Fruit fly (Drosophila melanogaster) whole organism, embryonic: ENCODE data around the gene CG43760.

ENCODE experiments used
- ATbp ChIP-seq: fragments of 200-800 bp; sonication (Bioruptor generic); optimal IDR thresholded peaks from 2 replicates; lab custom pipeline; 2017; ENCODE audit warnings: missing biosample characterization, mild to moderate bottlenecking, missing genetic modification characterization, missing genetic modification reagents
- CG11398 ChIP-seq: fragments of 200-800 bp; sonication (Bioruptor generic); optimal IDR thresholded peaks from 2 replicates; lab custom pipeline; 2016; ENCODE audit warnings: missing biosample characterization, missing genetic modification characterization
- CG11456 ChIP-seq: fragments of 200-800 bp; sonication (Bioruptor generic); IDR thresholded peaks from 3 replicates; pipeline ENCODE4 v1.3.6; 2022; ENCODE audit warnings: missing biosample characterization, missing genetic modification characterization
- CG11560 ChIP-seq: fragments of 200-800 bp; sonication (Bioruptor generic); IDR thresholded peaks from 3 replicates; pipeline ENCODE4 v1.3.6; 2022; ENCODE audit warnings: missing biosample characterization, missing genetic modification characterization
- CG11696 ChIP-seq: fragments of 200-800 bp; sonication (Bioruptor generic); IDR thresholded peaks from 2 replicates; pipeline ENCODE4 v1.3.6; 2022; ENCODE audit warnings: missing biosample characterization, missing genetic modification characterization
- CG12219 ChIP-seq: fragments of 200-800 bp; sonication (Bioruptor generic); optimal IDR thresholded peaks from 3 replicates; lab custom pipeline; 2018; ENCODE audit warnings: missing biosample characterization, mild to moderate bottlenecking, missing genetic modification characterization
- CG13296 ChIP-seq: fragments of 200-800 bp; sonication (Bioruptor generic); optimal IDR thresholded peaks from 3 replicates; lab custom pipeline; 2018; ENCODE audit warnings: missing biosample characterization, mild to moderate bottlenecking, missing genetic modification characterization
- CG13624 ChIP-seq: fragments of 200-800 bp; sonication (Bioruptor generic); optimal IDR thresholded peaks from 2 replicates; lab custom pipeline; 2016; ENCODE audit warnings: missing biosample characterization, missing genetic modification characterization
- CG1792 ChIP-seq: fragments of 200-800 bp; sonication (Bioruptor generic); optimal IDR thresholded peaks from 2 replicates; lab custom pipeline; 2016; ENCODE audit warnings: missing biosample characterization, missing genetic modification characterization
- CG2116 ChIP-seq: fragments of 200-800 bp; sonication (Bioruptor generic); optimal IDR thresholded peaks from 3 replicates; lab custom pipeline; 2018; ENCODE audit warnings: missing biosample characterization, mild to moderate bottlenecking, missing genetic modification characterization
- CG2889 ChIP-seq: fragments of 200-800 bp; sonication (Bioruptor generic); IDR thresholded peaks from 3 replicates; pipeline ENCODE4 v1.3.6; 2022; ENCODE audit warnings: missing biosample characterization, missing genetic modification characterization
- CG31441 ChIP-seq: fragments of 200-800 bp; sonication (Bioruptor generic); IDR thresholded peaks from 2 replicates; pipeline ENCODE4 v1.3.6; 2022; ENCODE audit warnings: missing biosample characterization, missing genetic modification characterization
- CG32767 ChIP-seq: fragments of 200-800 bp; sonication (Bioruptor generic); IDR thresholded peaks from 2 replicates; pipeline ENCODE4 v1.3.6; 2022; ENCODE audit warnings: missing biosample characterization, missing genetic modification characterization
- CG3281 ChIP-seq: fragments of 200-800 bp; sonication (Bioruptor generic); optimal IDR thresholded peaks from 3 replicates; lab custom pipeline; 2017; ENCODE audit warnings: missing biosample characterization, mild to moderate bottlenecking, missing genetic modification characterization
- CG3407 ChIP-seq: fragments of 200-800 bp; sonication (Bioruptor generic); optimal IDR thresholded peaks from 2 replicates; lab custom pipeline; 2018; ENCODE audit warnings: missing biosample characterization, mild to moderate bottlenecking, missing genetic modification characterization
- CG4282 ChIP-seq: fragments of 200-800 bp; sonication (Bioruptor generic); optimal IDR thresholded peaks from 2 replicates; lab custom pipeline; 2016; ENCODE audit warnings: missing biosample characterization, missing genetic modification characterization
- CG4360 ChIP-seq: fragments of 200-800 bp; sonication (Bioruptor generic); IDR thresholded peaks from 2 replicates; pipeline ENCODE4 v1.3.6; 2022; ENCODE audit warnings: missing biosample characterization, missing genetic modification characterization
- CG4707 ChIP-seq: fragments of 200-800 bp; sonication (Bioruptor generic); optimal IDR thresholded peaks from 2 replicates; lab custom pipeline; 2018; ENCODE audit warnings: missing biosample characterization, mild to moderate bottlenecking, missing genetic modification characterization, moderate library complexity
- CG4854 ChIP-seq: fragments of 200-800 bp; sonication (Bioruptor generic); optimal IDR thresholded peaks from 2 replicates; lab custom pipeline; 2016; ENCODE audit warnings: missing biosample characterization, missing genetic modification characterization, inconsistent platforms
- CG7271 ChIP-seq: fragments of 200-800 bp; sonication (Bioruptor generic); optimal IDR thresholded peaks from 2 replicates; lab custom pipeline; 2018; ENCODE audit warnings: missing biosample characterization, mild to moderate bottlenecking, missing genetic modification characterization, moderate library complexity
- CG7987 ChIP-seq: fragments of 200-800 bp; sonication (Bioruptor generic); optimal IDR thresholded peaks from 2 replicates; lab custom pipeline; 2018; ENCODE audit warnings: missing biosample characterization, mild to moderate bottlenecking, missing genetic modification characterization, moderate library complexity
- CG9727 ChIP-seq: fragments of 200-800 bp; sonication (Bioruptor generic); optimal IDR thresholded peaks from 3 replicates; lab custom pipeline; 2017; ENCODE audit warnings: missing biosample characterization, mild to moderate bottlenecking, missing genetic modification characterization
- D19B ChIP-seq: fragments of 200-800 bp; sonication (Bioruptor generic); optimal IDR thresholded peaks from 2 replicates; lab custom pipeline; 2017; ENCODE audit warnings: missing biosample characterization, mild to moderate bottlenecking, missing genetic modification characterization
- Dbx ChIP-seq: fragments of 200-800 bp; sonication (Bioruptor generic); IDR thresholded peaks from 3 replicates; pipeline ENCODE4 v1.3.6; 2022; ENCODE audit warnings: missing biosample characterization, missing genetic modification characterization
- Dip3 ChIP-seq: fragments of 200-800 bp; sonication (Bioruptor generic); optimal IDR thresholded peaks from 3 replicates; lab custom pipeline; 2016; ENCODE audit warnings: missing biosample characterization, missing genetic modification characterization
- Gsc ChIP-seq: fragments of 200-800 bp; sonication (Bioruptor generic); IDR thresholded peaks from 2 replicates; pipeline ENCODE4 v1.3.6; 2022; ENCODE audit warnings: missing biosample characterization, missing genetic modification characterization
- Mrtf ChIP-seq: fragments of 200-800 bp; sonication (Bioruptor generic); IDR thresholded peaks from 3 replicates; pipeline ENCODE4 v1.3.6; 2022; ENCODE audit warnings: missing biosample characterization, missing genetic modification characterization
- Ravus ChIP-seq: fragments of 200-800 bp; sonication (Bioruptor generic); IDR thresholded peaks from 2 replicates; pipeline ENCODE4 v1.3.6; 2022; ENCODE audit warnings: missing biosample characterization, missing genetic modification characterization
- Rx ChIP-seq: fragments of 200-800 bp; sonication (Bioruptor generic); IDR thresholded peaks from 2 replicates; pipeline ENCODE4 v1.3.6; 2022; ENCODE audit warnings: missing biosample characterization, missing genetic modification characterization
- Tbp ChIP-seq: fragments of >200 bp; optimal IDR thresholded peaks from 2 replicates; lab custom pipeline; 2018; ENCODE audit warnings: missing biosample characterization, missing genetic modification characterization
- Vsx1 ChIP-seq: fragments of 200-800 bp; sonication (Bioruptor generic); optimal IDR thresholded peaks from 2 replicates; lab custom pipeline; 2017; ENCODE audit warnings: missing biosample characterization, mild to moderate bottlenecking, missing genetic modification characterization, missing genetic modification reagents
- YL-1 ChIP-seq: fragments of 200-800 bp; sonication (Bioruptor generic); optimal IDR thresholded peaks from 3 replicates; lab custom pipeline; 2017; ENCODE audit warnings: missing biosample characterization, mild to moderate bottlenecking, missing genetic modification characterization
- ato ChIP-seq: fragments of 200-800 bp; sonication (Bioruptor generic); IDR thresholded peaks from 2 replicates; pipeline ENCODE4 v1.3.6; 2022; ENCODE audit warnings: missing biosample characterization, missing genetic modification characterization; ENCODE audit not compliant: partially characterized antibody
- az2 ChIP-seq: fragments of 200-800 bp; sonication (Bioruptor generic); optimal IDR thresholded peaks from 3 replicates; lab custom pipeline; 2016; ENCODE audit warnings: missing biosample characterization, missing genetic modification characterization
- bab2 ChIP-seq: fragments of 200-800 bp; sonication (Bioruptor generic); optimal IDR thresholded peaks from 2 replicates; lab custom pipeline; 2016; ENCODE audit warnings: missing biosample characterization, missing genetic modification characterization
- btn ChIP-seq: fragments of 200-800 bp; sonication (Bioruptor generic); optimal IDR thresholded peaks from 2 replicates; lab custom pipeline; 2016; ENCODE audit warnings: missing biosample characterization, missing genetic modification characterization
- cad ChIP-seq: fragments of >200 bp; optimal IDR thresholded peaks from 2 replicates; lab custom pipeline; 2017; ENCODE audit warnings: missing biosample characterization, missing genetic modification characterization
- cas ChIP-seq: fragments of 200-800 bp; sonication (Bioruptor generic); IDR thresholded peaks from 2 replicates; pipeline ENCODE4 v1.3.6; 2022; ENCODE audit warnings: missing biosample characterization, missing genetic modification characterization
- croc ChIP-seq: fragments of 200-800 bp; sonication (Bioruptor generic); conservative IDR thresholded peaks from 3 replicates; pipeline ENCODE4 v1.3.6; 2022; ENCODE audit warnings: missing biosample characterization, missing genetic modification characterization
- fd3F ChIP-seq: fragments of 200-800 bp; sonication (Bioruptor generic); optimal IDR thresholded peaks from 2 replicates; lab custom pipeline; 2018; ENCODE audit warnings: missing biosample characterization, mild to moderate bottlenecking, missing genetic modification characterization, moderate library complexity
- grau ChIP-seq: fragments of 200-800 bp; optimal IDR thresholded peaks from 3 replicates; lab custom pipeline; 2019; ENCODE audit warnings: missing biosample characterization, mild to moderate bottlenecking, missing genetic modification characterization, moderate library complexity
- gsb-n ChIP-seq: fragments of 200-800 bp; sonication (Bioruptor generic); optimal IDR thresholded peaks from 3 replicates; lab custom pipeline; 2018; ENCODE audit warnings: missing biosample characterization, mild to moderate bottlenecking, missing genetic modification characterization
- her ChIP-seq: fragments of 200-800 bp; sonication (Bioruptor generic); optimal IDR thresholded peaks from 2 replicates; lab custom pipeline; 2016; ENCODE audit warnings: missing biosample characterization, missing genetic modification characterization
- luna ChIP-seq: fragments of 200-800 bp; sonication (Bioruptor generic); optimal IDR thresholded peaks from 2 replicates; lab custom pipeline; 2016; ENCODE audit warnings: missing biosample characterization, missing genetic modification characterization
- sim ChIP-seq: fragments of 200-800 bp; sonication (Bioruptor generic); IDR thresholded peaks from 2 replicates; pipeline ENCODE4 v1.3.6; 2022; ENCODE audit warnings: missing biosample characterization, missing genetic modification characterization
- sisA ChIP-seq: fragments of 200-800 bp; sonication (Bioruptor generic); IDR thresholded peaks from 2 replicates; pipeline ENCODE4 v1.3.6; 2022; ENCODE audit warnings: missing biosample characterization, missing genetic modification characterization
- tup ChIP-seq: fragments of 200-800 bp; sonication (Bioruptor generic); optimal IDR thresholded peaks from 2 replicates; lab custom pipeline; 2016; ENCODE audit warnings: missing biosample characterization, mild to moderate bottlenecking, missing genetic modification characterization, moderate library complexity
- tx ChIP-seq: fragments of 200-800 bp; sonication (Bioruptor generic); optimal IDR thresholded peaks from 2 replicates; lab custom pipeline; 2016; ENCODE audit warnings: missing biosample characterization, missing genetic modification characterization
- wek ChIP-seq: fragments of 200-800 bp; sonication (Bioruptor generic); optimal IDR thresholded peaks from 3 replicates; lab custom pipeline; 2018; ENCODE audit warnings: missing biosample characterization, mild to moderate bottlenecking, missing genetic modification characterization, moderate library complexity

Gene CG43760

DNA sequence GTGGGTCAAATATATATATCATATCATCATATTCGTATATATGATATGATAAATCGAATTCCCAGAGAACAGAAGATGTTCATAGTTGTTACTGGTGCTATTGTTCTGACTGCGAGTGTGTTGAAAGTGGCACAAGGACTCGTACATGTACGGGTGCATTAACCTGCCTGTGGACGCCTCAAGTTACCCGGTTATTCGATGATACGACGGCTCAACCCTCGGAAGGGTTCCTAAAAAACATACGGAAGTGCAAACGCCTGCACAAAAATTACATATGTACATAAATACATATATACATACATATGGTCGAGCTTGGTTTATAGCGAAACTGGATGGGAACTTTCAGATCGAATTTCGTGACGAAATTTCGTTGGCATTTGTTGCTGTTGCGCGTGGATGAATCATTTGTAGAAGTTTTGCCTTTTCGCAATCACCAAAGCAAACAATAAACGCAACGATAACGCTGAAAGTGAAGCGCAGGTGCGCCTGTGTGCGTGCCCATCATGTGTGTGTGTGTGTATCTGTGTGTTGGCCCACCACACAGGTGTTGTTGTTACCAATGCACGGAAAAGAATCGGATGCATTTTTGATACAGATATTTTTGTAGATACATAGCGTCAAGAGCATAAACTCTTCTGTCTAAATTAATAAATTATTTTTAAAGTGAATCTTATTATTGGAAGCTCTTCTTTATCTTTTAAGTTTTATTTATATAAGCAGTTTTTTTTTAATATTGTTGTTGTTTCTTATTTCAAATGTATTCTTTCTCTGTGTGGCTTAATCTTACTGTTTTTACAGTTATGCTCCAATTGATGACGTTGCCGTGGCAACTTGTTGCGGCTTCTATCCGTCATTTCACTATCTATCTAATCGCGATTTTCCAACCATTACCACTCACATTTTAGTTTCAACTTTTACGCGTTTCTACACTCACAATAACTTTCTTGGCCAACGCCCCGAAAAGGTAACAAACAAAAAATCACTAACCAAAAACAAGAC, 14.9 kb downstream of the CG43760 start (continued):
- peak; percentile 1 for TF ChIP-seq CG4854 (GFP tag; lab: Kevin White, UChicago)
- TF ChIP-seq CG3407 (GFP tag; lab: Kevin White, UChicago), result peak; percentile 72
- peak; percentile 32; the same call in 1 of the 2 replicates for TF ChIP-seq sim
- TF ChIP-seq CG4707 (GFP tag; lab: Kevin White, UChicago), result peak; percentile 16
- TF ChIP-seq CG7271 (tag; lab: Kevin White, UChicago), result peak; percentile 1
- 0 out of 3 replicates have a peak, but pooled peaks have one; percentile 15 for TF ChIP-seq CG11560
- no peak for TF ChIP-seq her (GFP tag; lab: Kevin White, UChicago)
- TF ChIP-seq croc, result peak; percentile 62
- TF ChIP-seq ATbp (GFP tag; lab: Kevin White, UChicago), result peak; percentile 69
- no peak for TF ChIP-seq CG2116
- TF ChIP-seq Tbp (GFP tag; lab: Kevin White, UChicago), result no peak
- TF ChIP-seq ato (GFP tag; lab: Robert Waterston, UW), result no peak
- peak; percentile 51 for TF ChIP-seq CG3281 (GFP tag; lab: Kevin White, UChicago)
- peak; percentile 43 for TF ChIP-seq YL-1 (GFP tag; lab: Kevin White, UChicago)
- no peak for TF ChIP-seq Vsx1 (GFP tag; lab: Kevin White, UChicago)
- TF ChIP-seq Mrtf (GFP tag; lab: Robert Waterston, UW), result no peak; the same call in 2 of the 3 replicates
- peak; percentile 77 for TF ChIP-seq CG4360
- TF ChIP-seq grau (tag; lab: Kevin White, UChicago), result peak; percentile 75
- peak; percentile 87 for TF ChIP-seq CG31441 (GFP tag; lab: Robert Waterston, UW)
- TF ChIP-seq tup (GFP tag; lab: Kevin White, UChicago), result no peak
- TF ChIP-seq cad (GFP tag; lab: Kevin White, UChicago), result no peak
- TF ChIP-seq CG32767 (GFP tag; lab: Robert Waterston, UW), result peak; percentile 86
- peak; percentile 36 for TF ChIP-seq CG1792 (GFP tag; lab: Kevin White, UChicago)
- peak; percentile 43 for TF ChIP-seq fd3F (GFP tag; lab: Kevin White, UChicago)
- peak; percentile 50 for TF ChIP-seq bab2 (GFP tag; lab: Kevin White, UChicago)
- TF ChIP-seq CG12219 (GFP tag; lab: Kevin White, UChicago), result peak; percentile 43
- no peak for TF ChIP-seq wek (GFP tag; lab: Kevin White, UChicago)
- TF ChIP-seq btn (GFP tag; lab: Kevin White, UChicago), result peak; percentile 21
- no peak for TF ChIP-seq tx (GFP tag; lab: Kevin White, UChicago)
- TF ChIP-seq az2 (GFP tag; lab: Kevin White, UChicago), result peak; percentile 66
- peak; percentile 30 for TF ChIP-seq CG13624 (GFP tag; lab: Kevin White, UChicago)
- TF ChIP-seq CG9727 (GFP tag; lab: Kevin White, UChicago), result peak; percentile 80
- TF ChIP-seq CG4282 (GFP tag; lab: Kevin White, UChicago), result no peak
- peak; percentile 51; the same call in 1 of the 3 replicates for TF ChIP-seq Dbx (GFP tag; lab: Robert Waterston, UW)
- TF ChIP-seq gsb-n (tag; lab: Kevin White, UChicago), result peak; percentile 68
- no peak for TF ChIP-seq cas (GFP tag; lab: Robert Waterston, UW)
- TF ChIP-seq CG11398, result no peak
- TF ChIP-seq D19B (GFP tag; lab: Kevin White, UChicago), result peak; percentile 23
- peak; percentile 57; the same call in 1 of the 3 replicates for TF ChIP-seq CG11456
- TF ChIP-seq CG11696 (GFP tag; lab: Robert Waterston, UW), result peak; percentile 67
- TF ChIP-seq Rx (GFP tag; lab: Robert Waterston, UW), result no peak
- TF ChIP-seq Dip3 (GFP tag; lab: Kevin White, UChicago), result no peak
- peak; percentile 32 for TF ChIP-seq CG13296 (GFP tag; lab: Kevin White, UChicago)
- no peak for TF ChIP-seq Ravus (GFP tag; lab: Robert Waterston, UW)
- no peak for TF ChIP-seq luna (GFP tag; lab: Kevin White, UChicago)
- no peak for TF ChIP-seq CG7987 (GFP tag; lab: Kevin White, UChicago)
- peak; percentile 58; the same call in 1 of the 3 replicates for TF ChIP-seq CG2889 (GFP tag; lab: Robert Waterston, UW)
- peak; percentile 81 for TF ChIP-seq sisA (GFP tag; lab: Robert Waterston, UW)
- no peak for TF ChIP-seq Gsc (GFP tag; lab: Robert Waterston, UW)
